Worm (Caenorhabditis elegans) whole organism, L2 larva: ENCODE measurements around the gene W06F12.3.

Experiments
- R02D3.7 ChIP-seq: fragments of 150-350 bp; optimal IDR thresholded peaks from 2 replicates; lab custom pipeline; 2014; ENCODE audit warnings: missing biosample characterization, missing genetic modification characterization
- ZK546.5 ChIP-seq: sonication (generic microtip); optimal IDR thresholded peaks from 2 replicates; lab custom pipeline; 2017; ENCODE audit warnings: missing biosample characterization, missing genetic modification characterization
- aly-2 ChIP-seq: fragments of 150-350 bp; optimal IDR thresholded peaks from 2 replicates; lab custom pipeline; 2014; ENCODE audit warnings: missing biosample characterization, missing genetic modification characterization
- crh-2 ChIP-seq: sonication (generic microtip); optimal IDR thresholded peaks from 2 replicates; lab custom pipeline; 2017; ENCODE audit warnings: missing biosample characterization, missing genetic modification characterization
- egl-27 ChIP-seq: sonication (generic microtip); optimal IDR thresholded peaks from 3 replicates; lab custom pipeline; 2017; ENCODE audit warnings: missing biosample characterization, missing genetic modification reagents, missing genetic modification characterization
- fos-1 ChIP-seq: fragments of 150-350 bp; optimal IDR thresholded peaks from 2 replicates; lab custom pipeline; 2014; ENCODE audit warnings: missing biosample characterization, missing genetic modification characterization
- lin-39 ChIP-seq: fragments of 150-350 bp; optimal IDR thresholded peaks from 2 replicates; lab custom pipeline; 2014; ENCODE audit warnings: missing biosample characterization, missing genetic modification reagents, missing genetic modification characterization
- nhr-11 ChIP-seq: fragments of 150-350 bp; optimal IDR thresholded peaks from 2 replicates; lab custom pipeline; 2014; ENCODE audit warnings: missing biosample characterization, missing genetic modification characterization
- ztf-1 ChIP-seq: fragments of 200-800 bp; sonication (Bioruptor generic); conservative IDR thresholded peaks from 2 replicates; pipeline ENCODE4 v1.3.6; 2022; ENCODE audit warnings: missing genetic modification characterization, missing compliant biosample characterization
- ztf-11 ChIP-seq: sonication (generic microtip); optimal IDR thresholded peaks from 2 replicates; lab custom pipeline; 2017; ENCODE audit warnings: missing biosample characterization, missing genetic modification characterization

- TF ChIP-seq ZK546.5 (tag; lab: Kevin White, UChicago) (no peak), nhr-11 (no peak), lin-39 (no peak), fos-1 (tag; lab: Kevin White, UChicago) (no peak), aly-2 (tag; lab: Kevin White, UChicago) (no peak), ztf-1 (GFP tag; lab: Robert Waterston, UW) (no peak), ztf-11 (tag; lab: Kevin White, UChicago) (no peak), egl-27 (tag; lab: Kevin White, UChicago) (no peak), crh-2 (tag; lab: Kevin White, UChicago) (no peak), R02D3.7 (tag; lab: Kevin White, UChicago) (no peak)
Measured at ce11 chrIII:13772876-13773275, 38.0 kb downstream of the W06F12.3 start, which contains the start of gene mdt-29.
